Worm (Caenorhabditis elegans) whole organism, L2 larva: ENCODE results near the gene C55B6.4.

Source experiments
- C34F6.9 ChIP-seq: fragments of 150-350 bp; optimal IDR thresholded peaks from 2 replicates; lab custom pipeline; 2014; ENCODE audit warnings: missing biosample characterization, missing genetic modification characterization
- F13H6.1 ChIP-seq: sonication (generic microtip); optimal IDR thresholded peaks from 2 replicates; lab custom pipeline; 2016; ENCODE audit warnings: missing genetic modification characterization, missing compliant biosample characterization
- R02D3.7 ChIP-seq: fragments of 150-350 bp; optimal IDR thresholded peaks from 2 replicates; lab custom pipeline; 2014; ENCODE audit warnings: missing biosample characterization, missing genetic modification characterization
- Y55F3AM.14 ChIP-seq: fragments of 200-800 bp; sonication (Bioruptor generic); optimal IDR thresholded peaks from 2 replicates; lab custom pipeline; 2018; ENCODE audit warnings: mild to moderate bottlenecking, missing genetic modification characterization, missing compliant biosample characterization
- ZK546.5 ChIP-seq: sonication (generic microtip); optimal IDR thresholded peaks from 2 replicates; lab custom pipeline; 2017; ENCODE audit warnings: missing biosample characterization, missing genetic modification characterization
- aly-2 ChIP-seq: fragments of 150-350 bp; optimal IDR thresholded peaks from 2 replicates; lab custom pipeline; 2014; ENCODE audit warnings: missing biosample characterization, missing genetic modification characterization
- ama-1 ChIP-seq: fragments of 150-350 bp; optimal IDR thresholded peaks from 2 replicates; lab custom pipeline; 2018; ENCODE audit warnings: inconsistent platforms
- ceh-82 ChIP-seq: fragments of 150-350 bp; optimal IDR thresholded peaks from 2 replicates; lab custom pipeline; 2014; ENCODE audit warnings: missing biosample characterization, missing genetic modification characterization
- crh-2 ChIP-seq: sonication (generic microtip); optimal IDR thresholded peaks from 2 replicates; lab custom pipeline; 2017; ENCODE audit warnings: missing biosample characterization, missing genetic modification characterization
- dmd-4 ChIP-seq: sonication (generic microtip); optimal IDR thresholded peaks from 2 replicates; lab custom pipeline; 2017; ENCODE audit warnings: missing biosample characterization, missing genetic modification characterization
- egl-27 ChIP-seq: sonication (generic microtip); optimal IDR thresholded peaks from 3 replicates; lab custom pipeline; 2017; ENCODE audit warnings: missing biosample characterization, missing genetic modification reagents, missing genetic modification characterization
- elt-3 ChIP-seq: sonication (generic microtip); optimal IDR thresholded peaks from 2 replicates; lab custom pipeline; 2017; ENCODE audit warnings: missing biosample characterization, missing genetic modification characterization
- fos-1 ChIP-seq: fragments of 150-350 bp; optimal IDR thresholded peaks from 2 replicates; lab custom pipeline; 2014; ENCODE audit warnings: missing biosample characterization, missing genetic modification characterization
- gmeb-1 ChIP-seq: fragments of 150-350 bp; optimal IDR thresholded peaks from 2 replicates; lab custom pipeline; 2014; ENCODE audit warnings: missing biosample characterization, missing genetic modification characterization
- lin-13 ChIP-seq: fragments of 150-350 bp; optimal IDR thresholded peaks from 2 replicates; lab custom pipeline; 2014; ENCODE audit warnings: missing biosample characterization, missing genetic modification reagents, missing genetic modification characterization
- lin-39 ChIP-seq: fragments of 150-350 bp; optimal IDR thresholded peaks from 2 replicates; lab custom pipeline; 2014; ENCODE audit warnings: missing biosample characterization, missing genetic modification reagents, missing genetic modification characterization
- lsy-2 ChIP-seq, 2 experiments: fragments of 150-350 bp in 1 of 2; sonication (generic microtip) in 1 of 2; optimal IDR thresholded peaks; 2 replicates each; lab custom pipeline; 2014 to 2017; ENCODE audit warnings: missing biosample characterization in 2 of 2, missing genetic modification characterization in 2 of 2
- mdl-1 ChIP-seq, 2 experiments: fragments of 150-350 bp in 1 of 2; sonication (generic microtip) in 1 of 2; optimal IDR thresholded peaks; 2 replicates each; lab custom pipeline; 2017; ENCODE audit warnings: missing biosample characterization in 2 of 2, missing genetic modification characterization in 2 of 2
- nhr-10 ChIP-seq: sonication (generic microtip); optimal IDR thresholded peaks from 2 replicates; lab custom pipeline; 2017; ENCODE audit warnings: missing biosample characterization, missing genetic modification characterization
- nhr-12 ChIP-seq: fragments of 150-350 bp; optimal IDR thresholded peaks from 2 replicates; lab custom pipeline; 2014; ENCODE audit warnings: missing biosample characterization, missing genetic modification characterization
- nhr-129 ChIP-seq: fragments of 150-350 bp; optimal IDR thresholded peaks from 2 replicates; lab custom pipeline; 2014; ENCODE audit warnings: missing biosample characterization, missing genetic modification characterization
- nhr-21 ChIP-seq: fragments of 150-350 bp; optimal IDR thresholded peaks from 2 replicates; lab custom pipeline; 2014; ENCODE audit warnings: missing biosample characterization, missing genetic modification characterization
- nhr-237 ChIP-seq: fragments of 150-350 bp; optimal IDR thresholded peaks from 2 replicates; lab custom pipeline; 2014; ENCODE audit warnings: missing biosample characterization, missing genetic modification characterization
- nhr-25 ChIP-seq: fragments of 150-350 bp; sonication (generic microtip); optimal IDR thresholded peaks from 3 replicates; lab custom pipeline; 2014; ENCODE audit warnings: missing biosample characterization, missing genetic modification characterization
- nhr-6 ChIP-seq: fragments of 150-350 bp; optimal IDR thresholded peaks from 2 replicates; lab custom pipeline; 2014; ENCODE audit warnings: missing biosample characterization, missing genetic modification characterization
- nhr-77 ChIP-seq: fragments of 150-350 bp; optimal IDR thresholded peaks from 2 replicates; lab custom pipeline; 2014; ENCODE audit warnings: missing biosample characterization, missing genetic modification characterization
- sem-4 ChIP-seq: fragments of 150-350 bp; optimal IDR thresholded peaks from 2 replicates; lab custom pipeline; 2014; ENCODE audit warnings: missing biosample characterization, missing genetic modification reagents, missing genetic modification characterization
- sma-3 ChIP-seq: sonication (generic microtip); optimal IDR thresholded peaks from 2 replicates; lab custom pipeline; 2016; ENCODE audit warnings: missing genetic modification reagents, missing genetic modification characterization, missing compliant biosample characterization
- sma-9 ChIP-seq, 2 experiments: fragments of 150-350 bp in 1 of 2; sonication (generic microtip) in 1 of 2; optimal IDR thresholded peaks; 2 replicates each; lab custom pipeline; 2014 to 2016; ENCODE audit warnings: missing genetic modification characterization in 2 of 2, mild to moderate bottlenecking in 1 of 2, missing biosample characterization in 1 of 2, missing compliant biosample characterization in 1 of 2, missing genetic modification reagents in 1 of 2, moderate library complexity in 1 of 2
- snpc-4 ChIP-seq: fragments of 150-350 bp; optimal IDR thresholded peaks from 2 replicates; lab custom pipeline; 2014; ENCODE audit warnings: missing biosample characterization, missing genetic modification characterization
- unc-39 ChIP-seq: fragments of 150-350 bp; optimal IDR thresholded peaks from 2 replicates; lab custom pipeline; 2014; ENCODE audit warnings: missing biosample characterization, missing genetic modification characterization
- unc-55 ChIP-seq: fragments of 150-350 bp; sonication (generic microtip); optimal IDR thresholded peaks from 3 replicates; lab custom pipeline; 2014; ENCODE audit warnings: missing biosample characterization, missing genetic modification reagents, missing genetic modification characterization
- zag-1 ChIP-seq: fragments of 150-350 bp; optimal IDR thresholded peaks from 2 replicates; lab custom pipeline; 2014; ENCODE audit warnings: missing biosample characterization, missing genetic modification characterization

Gene C55B6.4

ce11 chrX:7204175-7204574 is 16.7 kb upstream of the C55B6.4 start:
- TF ChIP-seq nhr-6 (tag; lab: Kevin White, UChicago) (no peak), mdl-1 (tag; optimal IDR thresholded peaks at IDR 0.05; lab: Kevin White, UChicago) (no peak)

- peak; percentile 76 for TF ChIP-seq fos-1 (tag; lab: Kevin White, UChicago)
- no peak for TF ChIP-seq sma-3 (GFP tag; lab: Kevin White, UChicago)
- no peak for TF ChIP-seq egl-27 (tag; lab: Kevin White, UChicago)
- TF ChIP-seq nhr-129 (tag; lab: Kevin White, UChicago): peak; percentile 53
- peak; percentile 17 for TF ChIP-seq F13H6.1 (tag; lab: Kevin White, UChicago)
- TF ChIP-seq sma-9 (GFP tag; optimal IDR thresholded peaks at IDR 0.05; lab: Kevin White, UChicago): peak; percentile 54
- no peak for TF ChIP-seq sma-9 (tag; optimal IDR thresholded peaks at IDR 0.05; lab: Kevin White, UChicago)
- peak; percentile 40 for TF ChIP-seq gmeb-1 (tag; lab: Kevin White, UChicago)
Measured at ce11 chrX:7200475-7200874, 13.0 kb upstream of the C55B6.4 start.

- no peak for TF ChIP-seq gmeb-1 (tag; lab: Kevin White, UChicago)
- TF ChIP-seq fos-1 (tag; lab: Kevin White, UChicago): no peak
Measured at ce11 chrX:7199831-7200414, 12.4 kb upstream of the C55B6.4 start, which contains the start of gene C55B6.1. Gene C55B6.1 (plus strand): TSS chrX:7200364.

ce11 chrX:7193894-7194614 is 6.6 kb upstream of the C55B6.4 start, which contains the start of gene dnj-7:
Gene dnj-7 (plus strand): TSS chrX:7194564.
- TF ChIP-seq egl-27 (tag; lab: Kevin White, UChicago): peak; percentile 6
- TF ChIP-seq C34F6.9 (tag; lab: Kevin White, UChicago): peak; percentile 58
- TF ChIP-seq nhr-21: peak; percentile 44
- peak; percentile 72 for TF ChIP-seq crh-2
- TF ChIP-seq nhr-77 (tag; lab: Kevin White, UChicago): no peak
- peak; percentile 16 for TF ChIP-seq lin-13 (GFP tag; lab: Kevin White, UChicago)
- no peak for TF ChIP-seq zag-1 (tag; lab: Kevin White, UChicago)
- peak; percentile 34 for TF ChIP-seq fos-1 (tag; lab: Kevin White, UChicago)
- peak; percentile 48 for TF ChIP-seq sma-3 (GFP tag; lab: Kevin White, UChicago)
- TF ChIP-seq unc-55 (GFP tag; lab: Kevin White, UChicago): peak; percentile 63
- TF ChIP-seq aly-2 (tag; lab: Kevin White, UChicago): no peak
- no peak for TF ChIP-seq F13H6.1 (tag; lab: Kevin White, UChicago)
- TF ChIP-seq nhr-6 (tag; lab: Kevin White, UChicago): no peak
- TF ChIP-seq nhr-12 (tag; lab: Kevin White, UChicago): no peak
- TF ChIP-seq lsy-2 (tag; optimal IDR thresholded peaks at IDR 0.05; lab: Kevin White, UChicago): peak in 1 of 2 experiments; percentile 4
- no peak for TF ChIP-seq lin-39 (tag; lab: Kevin White, UChicago)
- TF ChIP-seq nhr-25 (tag; lab: Kevin White, UChicago): peak; percentile 39
- TF ChIP-seq R02D3.7 (tag; lab: Kevin White, UChicago): no peak
- peak; percentile 63 for TF ChIP-seq sem-4 (tag; lab: Kevin White, UChicago)
- no peak for TF ChIP-seq nhr-10 (tag; lab: Kevin White, UChicago)

ce11 chrX:7191882-7192281 is 4.4 kb upstream of the C55B6.4 start, which contains the start of gene C55B6.7:
Gene C55B6.7 (minus strand): TSS chrX:7191982.
- no peak for TF ChIP-seq sma-9 (GFP tag; optimal IDR thresholded peaks at IDR 0.05; lab: Kevin White, UChicago)
- TF ChIP-seq sma-9 (tag; optimal IDR thresholded peaks at IDR 0.05; lab: Kevin White, UChicago): no peak
- TF ChIP-seq unc-39 (tag; lab: Kevin White, UChicago): no peak
- TF ChIP-seq gmeb-1 (tag; lab: Kevin White, UChicago): no peak
- no peak for TF ChIP-seq snpc-4 (tag; lab: Kevin White, UChicago)
- TF ChIP-seq elt-3 (tag; lab: Kevin White, UChicago): no peak
- no peak for TF ChIP-seq mdl-1 (tag; optimal IDR thresholded peaks at IDR 0.05; lab: Kevin White, UChicago)
- TF ChIP-seq Y55F3AM.14 (GFP tag; lab: Kevin White, UChicago): no peak
- no peak for TF ChIP-seq sma-3 (GFP tag; lab: Kevin White, UChicago)
- no peak for TF ChIP-seq sem-4 (tag; lab: Kevin White, UChicago)
- TF ChIP-seq nhr-10 (tag; lab: Kevin White, UChicago): no peak
- no peak for TF ChIP-seq R02D3.7 (tag; lab: Kevin White, UChicago)
- no peak for TF ChIP-seq nhr-237 (tag; lab: Kevin White, UChicago)
- TF ChIP-seq egl-27 (tag; lab: Kevin White, UChicago): no peak
- TF ChIP-seq ZK546.5 (tag; lab: Kevin White, UChicago): no peak
- no peak for TF ChIP-seq dmd-4 (tag; lab: Kevin White, UChicago)
- no peak for TF ChIP-seq ceh-82 (tag; lab: Kevin White, UChicago)
- TF ChIP-seq ama-1 (lab: Kevin White, UChicago): no peak
- no peak for TF ChIP-seq unc-55 (GFP tag; lab: Kevin White, UChicago)
